Fruit fly (Drosophila melanogaster): Measurements from ENCODE around the gene CG10646.

Gene CG10646

dm6 chr3L:12482917-12483316 is 20.8 kb downstream of the CG10646 start (continued):
- no peak for TF ChIP-seq disco-r (GFP tag; optimal IDR thresholded peaks at IDR 0.05)
- TF ChIP-seq CG6689 (GFP tag; IDR thresholded peaks at IDR 0.05): peak; percentile 77
- no peak for TF ChIP-seq chinmo (GFP tag; IDR thresholded peaks at IDR 0.05; ENCODE audit: partially characterized antibody)
- TF ChIP-seq CG3163 (GFP tag; optimal IDR thresholded peaks at IDR 0.05): no peak
- TF ChIP-seq CG1603 (tag; optimal IDR thresholded peaks at IDR 0.05): no peak
- TF ChIP-seq Hey (tag; optimal IDR thresholded peaks at IDR 0.05): no peak
- peak; percentile 72 for TF ChIP-seq ind (GFP tag; optimal IDR thresholded peaks at IDR 0.05)
- peak; percentile 14 for TF ChIP-seq CG10267 (tag; optimal IDR thresholded peaks at IDR 0.05)
- TF ChIP-seq CG12659 (GFP tag; optimal IDR thresholded peaks at IDR 0.05): peak; percentile 86
- TF ChIP-seq CG6854 (GFP tag; optimal IDR thresholded peaks at IDR 0.05): peak; percentile 23
- TF ChIP-seq kay (GFP tag; optimal IDR thresholded peaks at IDR 0.05): no peak
- TF ChIP-seq tup (GFP tag; optimal IDR thresholded peaks at IDR 0.05): no peak
- TF ChIP-seq Dref (GFP tag; IDR thresholded peaks at IDR 0.05): no peak
- peak; percentile 9 for TF ChIP-seq CG12071 (GFP tag; optimal IDR thresholded peaks at IDR 0.05)
- TF ChIP-seq pb (GFP tag; optimal IDR thresholded peaks at IDR 0.05): no peak
- TF ChIP-seq pzg (GFP tag; optimal IDR thresholded peaks at IDR 0.05): no peak
- peak; percentile 5 for TF ChIP-seq Hand (GFP tag; optimal IDR thresholded peaks at IDR 0.05)
- TF ChIP-seq dati (GFP tag; IDR thresholded peaks at IDR 0.05): 0 out of 2 replicates have a peak, but pooled peaks have one; percentile 58
- no peak for TF ChIP-seq h (optimal IDR thresholded peaks at IDR 0.05)
- no peak for TF ChIP-seq luna (GFP tag; optimal IDR thresholded peaks at IDR 0.05)
- TF ChIP-seq CG1529 (GFP tag; optimal IDR thresholded peaks at IDR 0.05): peak; percentile 71
- TF ChIP-seq Pdp1 (GFP tag; optimal IDR thresholded peaks at IDR 0.05): peak; percentile 42 to 57
- peak; percentile 54 for TF ChIP-seq run (tag; optimal IDR thresholded peaks at IDR 0.05)
- TF ChIP-seq Fer1 (GFP tag; optimal IDR thresholded peaks at IDR 0.05): peak; percentile 72
- no peak for TF ChIP-seq grn (GFP tag; optimal IDR thresholded peaks at IDR 0.05)
- no peak for TF ChIP-seq crol (GFP tag; IDR thresholded peaks at IDR 0.05)
- peak; percentile 79 for TF ChIP-seq Med (GFP tag)
- peak; percentile 75 for TF ChIP-seq nerfin-1 (tag; optimal IDR thresholded peaks at IDR 0.05)
- TF ChIP-seq CG14441 (GFP tag; IDR thresholded peaks at IDR 0.05): peak; percentile 60
- peak; percentile 63 for TF ChIP-seq fd3F (GFP tag; optimal IDR thresholded peaks at IDR 0.05)
- no peak for TF ChIP-seq Sry-β (GFP tag; optimal IDR thresholded peaks at IDR 0.05)
- TF ChIP-seq CG14050 (GFP tag; IDR thresholded peaks at IDR 0.05): peak; percentile 62
- peak; percentile 64; the same call in 2 of the 3 replicates for TF ChIP-seq CG34422 (GFP tag; IDR thresholded peaks at IDR 0.05)
- peak; percentile 71 for TF ChIP-seq BtbVII (GFP tag; optimal IDR thresholded peaks at IDR 0.05)
- TF ChIP-seq lilli (GFP tag; optimal IDR thresholded peaks at IDR 0.05): peak; percentile 70
- TF ChIP-seq CG4617 (GFP tag; optimal IDR thresholded peaks at IDR 0.05; ENCODE audit: borderline replicate concordance): peak; percentile 23
- no peak for TF ChIP-seq sna (GFP tag; IDR thresholded peaks at IDR 0.05; ENCODE audit: partially characterized antibody)
- peak; percentile 15 for TF ChIP-seq CG2202 (tag; optimal IDR thresholded peaks at IDR 0.05)
- peak; percentile 64 for TF ChIP-seq CG12942 (GFP tag; optimal IDR thresholded peaks at IDR 0.05)
- peak; percentile 46; the same call in 2 of the 3 replicates for TF ChIP-seq croc (GFP tag; conservative IDR thresholded peaks at IDR 0.05)
- TF ChIP-seq CG3407 (GFP tag; optimal IDR thresholded peaks at IDR 0.05): peak; percentile 54
- TF ChIP-seq CG31224 (GFP tag; IDR thresholded peaks at IDR 0.05): no peak; the same call in 1 of the 2 replicates
- TF ChIP-seq ro (GFP tag; IDR thresholded peaks at IDR 0.05): no peak; the same call in 1 of the 2 replicates
- no peak for TF ChIP-seq cad (GFP tag; optimal IDR thresholded peaks at IDR 0.05)
- peak; percentile 41 for TF ChIP-seq CG3281 (GFP tag; optimal IDR thresholded peaks at IDR 0.05)
- peak; percentile 60 for TF ChIP-seq CG16863 (GFP tag; optimal IDR thresholded peaks at IDR 0.05)
- peak; percentile 82 for TF ChIP-seq grau (tag; optimal IDR thresholded peaks at IDR 0.05)
- peak; percentile 32 for TF ChIP-seq exex (tag; optimal IDR thresholded peaks at IDR 0.05)
- peak; percentile 47 for TF ChIP-seq CG1647 (GFP tag; optimal IDR thresholded peaks at IDR 0.05)
- no peak for TF ChIP-seq CG7271 (tag; optimal IDR thresholded peaks at IDR 0.05)
- TF ChIP-seq Hr78 (GFP tag; optimal IDR thresholded peaks at IDR 0.05): peak in 1 of 2 experiments; percentile 15
